Fruit fly (Drosophila melanogaster) whole organism, embryonic: Measurements from ENCODE around the gene Mvd.

Experiments
- Asciz ChIP-seq: fragments of 200-800 bp; sonication (Bioruptor generic); optimal IDR thresholded peaks from 2 replicates; lab custom pipeline; 2017; ENCODE audit warnings: missing biosample characterization, mild to moderate bottlenecking, missing genetic modification characterization, missing genetic modification reagents
- Bteb2 ChIP-seq: fragments of 200-800 bp; sonication (Bioruptor generic); optimal IDR thresholded peaks from 2 replicates; lab custom pipeline; 2016; ENCODE audit warnings: missing biosample characterization, missing genetic modification characterization
- CG11696 ChIP-seq: fragments of 200-800 bp; sonication (Bioruptor generic); IDR thresholded peaks from 2 replicates; pipeline ENCODE4 v1.3.6; 2022; ENCODE audit warnings: missing biosample characterization, missing genetic modification characterization
- CG18599 ChIP-seq: fragments of 200-800 bp; sonication (Bioruptor generic); optimal IDR thresholded peaks from 3 replicates; lab custom pipeline; 2017; ENCODE audit warnings: missing biosample characterization, missing genetic modification characterization, mild to moderate bottlenecking, moderate library complexity, missing genetic modification reagents
- CG2199 ChIP-seq: fragments of 200-800 bp; sonication (Bioruptor generic); IDR thresholded peaks from 3 replicates; pipeline ENCODE4 v1.3.6; 2022; ENCODE audit warnings: missing biosample characterization, missing genetic modification characterization
- CG30403 ChIP-seq: fragments of 200-800 bp; sonication (Bioruptor generic); optimal IDR thresholded peaks from 3 replicates; lab custom pipeline; 2016; ENCODE audit warnings: missing biosample characterization, missing genetic modification characterization
- CG31441 ChIP-seq: fragments of 200-800 bp; sonication (Bioruptor generic); IDR thresholded peaks from 2 replicates; pipeline ENCODE4 v1.3.6; 2022; ENCODE audit warnings: missing biosample characterization, missing genetic modification characterization
- CG3847 ChIP-seq: fragments of 200-800 bp; sonication (Bioruptor generic); IDR thresholded peaks from 2 replicates; pipeline ENCODE4 v1.3.6; 2022; ENCODE audit warnings: missing biosample characterization, missing genetic modification characterization
- CG4282 ChIP-seq: fragments of 200-800 bp; sonication (Bioruptor generic); optimal IDR thresholded peaks from 2 replicates; lab custom pipeline; 2016; ENCODE audit warnings: missing biosample characterization, missing genetic modification characterization
- CG4730 ChIP-seq: fragments of 200-800 bp; sonication (Bioruptor generic); IDR thresholded peaks from 2 replicates; pipeline ENCODE4 v1.3.6; 2022; ENCODE audit warnings: missing biosample characterization, missing genetic modification characterization
- CG5245 ChIP-seq: fragments of 200-800 bp; sonication (Bioruptor generic); optimal IDR thresholded peaks from 3 replicates; lab custom pipeline; 2016; ENCODE audit warnings: missing biosample characterization, missing genetic modification characterization
- CG6854 ChIP-seq: fragments of 200-800 bp; sonication (Bioruptor generic); optimal IDR thresholded peaks from 3 replicates; lab custom pipeline; 2017; ENCODE audit warnings: missing biosample characterization, mild to moderate bottlenecking, missing genetic modification characterization
- CG7271 ChIP-seq: fragments of 200-800 bp; sonication (Bioruptor generic); optimal IDR thresholded peaks from 2 replicates; lab custom pipeline; 2018; ENCODE audit warnings: missing biosample characterization, mild to moderate bottlenecking, missing genetic modification characterization, moderate library complexity
- CG7963 ChIP-seq: fragments of 200-800 bp; sonication (Bioruptor generic); IDR thresholded peaks from 3 replicates; pipeline ENCODE4 v1.3.6; 2022; ENCODE audit warnings: missing biosample characterization, missing genetic modification characterization; ENCODE audit not compliant: partially characterized antibody
- CG9609 ChIP-seq: fragments of 200-800 bp; sonication (Bioruptor generic); optimal IDR thresholded peaks from 3 replicates; lab custom pipeline; 2016; ENCODE audit warnings: missing biosample characterization, missing genetic modification characterization
- CG9876 ChIP-seq: fragments of 200-800 bp; sonication (Bioruptor generic); optimal IDR thresholded peaks from 2 replicates; lab custom pipeline; 2016; ENCODE audit warnings: missing biosample characterization, missing genetic modification characterization
- Chrac-16 ChIP-seq: fragments of 200-800 bp; sonication (Bioruptor generic); optimal IDR thresholded peaks from 3 replicates; lab custom pipeline; 2016; ENCODE audit warnings: missing biosample characterization, missing genetic modification characterization
- CrebB ChIP-seq: fragments of 200-800 bp; sonication (Bioruptor generic); optimal IDR thresholded peaks from 3 replicates; lab custom pipeline; 2018; ENCODE audit warnings: missing biosample characterization, mild to moderate bottlenecking, missing genetic modification characterization
- Dfd ChIP-seq, 2 experiments: fragments of >200 bp; optimal IDR thresholded peaks; 2 replicates each; lab custom pipeline; 2017; ENCODE audit warnings: missing biosample characterization in 2 of 2, missing genetic modification characterization in 2 of 2
- Dip3 ChIP-seq: fragments of 200-800 bp; sonication (Bioruptor generic); optimal IDR thresholded peaks from 3 replicates; lab custom pipeline; 2016; ENCODE audit warnings: missing biosample characterization, missing genetic modification characterization
- Doc3 ChIP-seq: fragments of 200-800 bp; sonication (Bioruptor generic); IDR thresholded peaks from 3 replicates; pipeline ENCODE4 v1.3.6; 2022; ENCODE audit warnings: missing biosample characterization, missing genetic modification characterization; ENCODE audit not compliant: partially characterized antibody
- Dp ChIP-seq: fragments of 200-800 bp; sonication (Bioruptor generic); optimal IDR thresholded peaks from 2 replicates; lab custom pipeline; 2018; ENCODE audit warnings: missing biosample characterization, mild to moderate bottlenecking, missing genetic modification characterization, moderate library complexity
- Fer2 ChIP-seq: fragments of 200-800 bp; sonication (Bioruptor generic); optimal IDR thresholded peaks from 2 replicates; lab custom pipeline; 2018; ENCODE audit warnings: missing biosample characterization, mild to moderate bottlenecking, missing genetic modification characterization, moderate library complexity
- Fer3 ChIP-seq: fragments of 200-800 bp; sonication (Bioruptor generic); optimal IDR thresholded peaks from 2 replicates; lab custom pipeline; 2018; ENCODE audit warnings: missing biosample characterization, mild to moderate bottlenecking, missing genetic modification characterization, moderate library complexity
- HmgD ChIP-seq: fragments of 200-800 bp; sonication (Bioruptor generic); optimal IDR thresholded peaks from 3 replicates; lab custom pipeline; 2016; ENCODE audit warnings: missing biosample characterization, missing genetic modification characterization
- Hr39 ChIP-seq: fragments of >200 bp; optimal IDR thresholded peaks from 2 replicates; lab custom pipeline; 2017
- MESR4 ChIP-seq: fragments of 200-800 bp; sonication (Bioruptor generic); optimal IDR thresholded peaks from 2 replicates; lab custom pipeline; 2018; ENCODE audit warnings: missing biosample characterization, mild to moderate bottlenecking, missing genetic modification characterization, moderate library complexity
- Meics ChIP-seq: fragments of 200-800 bp; sonication (Bioruptor generic); optimal IDR thresholded peaks from 2 replicates; lab custom pipeline; 2017; ENCODE audit warnings: missing biosample characterization, mild to moderate bottlenecking, missing genetic modification characterization
- Myb ChIP-seq: fragments of 200-800 bp; sonication (Bioruptor generic); optimal IDR thresholded peaks from 2 replicates; lab custom pipeline; 2016; ENCODE audit warnings: missing biosample characterization, missing genetic modification characterization
- Sry-β ChIP-seq: fragments of 200-800 bp; sonication (Bioruptor generic); optimal IDR thresholded peaks from 2 replicates; lab custom pipeline; 2018; ENCODE audit warnings: missing biosample characterization, mild to moderate bottlenecking, missing genetic modification characterization, moderate library complexity
- Xrp1 ChIP-seq: fragments of 200-800 bp; sonication (Bioruptor generic); IDR thresholded peaks from 2 replicates; pipeline ENCODE4 v1.3.6; 2022; ENCODE audit warnings: missing biosample characterization, missing genetic modification characterization
- cas ChIP-seq: fragments of 200-800 bp; sonication (Bioruptor generic); IDR thresholded peaks from 2 replicates; pipeline ENCODE4 v1.3.6; 2022; ENCODE audit warnings: missing biosample characterization, missing genetic modification characterization
- cato ChIP-seq: fragments of 200-800 bp; sonication (Bioruptor generic); optimal IDR thresholded peaks from 2 replicates; lab custom pipeline; 2016; ENCODE audit warnings: missing biosample characterization, missing genetic modification characterization, borderline replicate concordance
- crol ChIP-seq: fragments of 200-800 bp; sonication (Bioruptor generic); IDR thresholded peaks from 2 replicates; pipeline ENCODE4 v1.3.6; 2022; ENCODE audit warnings: missing biosample characterization, missing genetic modification characterization
- esg ChIP-seq: fragments of 200-800 bp; sonication (Bioruptor generic); conservative IDR thresholded peaks from 2 replicates; pipeline ENCODE4 v1.3.6; 2022; ENCODE audit warnings: missing biosample characterization, missing genetic modification characterization
- exex ChIP-seq: fragments of 200-800 bp; sonication (Bioruptor generic); optimal IDR thresholded peaks from 4 replicates; lab custom pipeline; 2018; ENCODE audit warnings: missing biosample characterization, mild to moderate bottlenecking, missing genetic modification characterization, moderate library complexity
- klu ChIP-seq: fragments of 200-800 bp; sonication (Bioruptor generic); IDR thresholded peaks from 2 replicates; pipeline ENCODE4 v1.3.6; 2022; ENCODE audit warnings: missing biosample characterization, missing genetic modification characterization
- lola ChIP-seq, 3 experiments: fragments of >200 bp in 2 of 3; fragments of 200-800 bp in 1 of 3; sonication (Bioruptor generic) in 1 of 3; optimal IDR thresholded peaks; 2 replicates each; lab custom pipeline; 2017 to 2019; ENCODE audit warnings: missing biosample characterization in 3 of 3, missing genetic modification characterization in 3 of 3, mild to moderate bottlenecking in 1 of 3, moderate library complexity in 1 of 3
- org-1 ChIP-seq: fragments of 200-800 bp; sonication (Bioruptor generic); optimal IDR thresholded peaks from 2 replicates; lab custom pipeline; 2017; ENCODE audit warnings: missing biosample characterization, missing genetic modification characterization
- peb ChIP-seq: fragments of 200-800 bp; sonication (Bioruptor generic); IDR thresholded peaks from 2 replicates; pipeline ENCODE4 v1.3.6; 2022; ENCODE audit warnings: missing biosample characterization, missing genetic modification characterization
- pum ChIP-seq: fragments of 200-800 bp; sonication (Bioruptor generic); optimal IDR thresholded peaks from 2 replicates; lab custom pipeline; 2016; ENCODE audit warnings: missing biosample characterization, missing genetic modification characterization
- sens-2 ChIP-seq: fragments of 200-800 bp; sonication (Bioruptor generic); IDR thresholded peaks from 2 replicates; pipeline ENCODE4 v1.3.6; 2022; ENCODE audit warnings: missing biosample characterization, missing genetic modification characterization
- sisA ChIP-seq: fragments of 200-800 bp; sonication (Bioruptor generic); IDR thresholded peaks from 2 replicates; pipeline ENCODE4 v1.3.6; 2022; ENCODE audit warnings: missing biosample characterization, missing genetic modification characterization
- slou ChIP-seq: fragments of 200-800 bp; sonication (Bioruptor generic); optimal IDR thresholded peaks from 3 replicates; lab custom pipeline; 2016; ENCODE audit warnings: missing biosample characterization, missing genetic modification characterization
- sqz ChIP-seq: fragments of 200-800 bp; sonication (Bioruptor generic); optimal IDR thresholded peaks from 3 replicates; lab custom pipeline; 2018; ENCODE audit warnings: missing biosample characterization, mild to moderate bottlenecking, missing genetic modification characterization
- sr ChIP-seq: fragments of 200-800 bp; sonication (Bioruptor generic); IDR thresholded peaks from 3 replicates; pipeline ENCODE4 v1.3.6; 2022; ENCODE audit warnings: missing biosample characterization, missing genetic modification characterization
- ssp ChIP-seq: fragments of 200-800 bp; sonication (Bioruptor generic); IDR thresholded peaks from 2 replicates; pipeline ENCODE4 v1.3.6; 2022; ENCODE audit warnings: missing biosample characterization, missing genetic modification characterization
- sug ChIP-seq: fragments of 200-800 bp; optimal IDR thresholded peaks from 2 replicates; lab custom pipeline; 2019; ENCODE audit warnings: missing biosample characterization, mild to moderate bottlenecking, missing genetic modification characterization, moderate library complexity
- tll ChIP-seq, 2 experiments: fragments of 200-800 bp in 1 of 2; fragments of >200 bp in 1 of 2; sonication (Bioruptor generic) in 1 of 2; optimal IDR thresholded peaks; 2 replicates each; lab custom pipeline; 2017 to 2019; ENCODE audit warnings: missing biosample characterization in 2 of 2, missing genetic modification characterization in 2 of 2, mild to moderate bottlenecking in 1 of 2, moderate library complexity in 1 of 2
- vnd ChIP-seq: fragments of 200-800 bp; sonication (Bioruptor generic); IDR thresholded peaks from 3 replicates; pipeline ENCODE4 v1.3.6; 2022; ENCODE audit warnings: missing biosample characterization, missing genetic modification characterization; ENCODE audit not compliant: partially characterized antibody

Gene Mvd

dm6 chrX:15738890-15739550, 9.9 kb upstream of the Mvd start, which contains the start of the genes CG11679 and CG8206 (continued):
- TF ChIP-seq CG18599 (GFP tag; lab: Kevin White, UChicago) (no peak), crol (GFP tag; lab: Robert Waterston, UW) (no peak), CG11696 (GFP tag; lab: Robert Waterston, UW) (no peak), CG4730 (GFP tag; lab: Robert Waterston, UW) (no peak), CG3847 (0 out of 2 replicates have a peak, but pooled peaks have one; percentile 24), cas (GFP tag; lab: Robert Waterston, UW) (no peak), CG31441 (GFP tag; lab: Robert Waterston, UW) (no peak), CG7271 (tag; lab: Kevin White, UChicago) (no peak), Dfd (GFP tag; optimal IDR thresholded peaks at IDR 0.05; lab: Kevin White, UChicago) (no peak), CG5245 (GFP tag; lab: Kevin White, UChicago) (no peak), esg (GFP tag; lab: Robert Waterston, UW) (no peak), CG9876 (GFP tag; lab: Kevin White, UChicago) (no peak), CG30403 (GFP tag; lab: Kevin White, UChicago) (peak; percentile 53), CG7963 (GFP tag; lab: Robert Waterston, UW) (0 out of 3 replicates have a peak, but pooled peaks have one; percentile 19), sens-2 (no peak), klu (GFP tag; lab: Robert Waterston, UW) (peak; percentile 19; the same call in 1 of the 2 replicates), slou (GFP tag; lab: Kevin White, UChicago) (no peak), Dip3 (peak; percentile 38), Meics (GFP tag; lab: Kevin White, UChicago) (peak; percentile 43), HmgD (GFP tag; lab: Kevin White, UChicago) (peak; percentile 46), Sry-β (peak; percentile 96), CrebB (tag; lab: Kevin White, UChicago) (no peak), sisA (GFP tag; lab: Robert Waterston, UW) (no peak), Myb (GFP tag; lab: Kevin White, UChicago) (peak; percentile 83), exex (tag; lab: Kevin White, UChicago) (peak; percentile 26), Hr39 (lab: Kevin White, UChicago) (no peak), sqz (GFP tag; lab: Kevin White, UChicago) (no peak), CG2199 (GFP tag; lab: Robert Waterston, UW) (no peak), CG6854 (GFP tag; lab: Kevin White, UChicago) (no peak), pum (GFP tag; lab: Kevin White, UChicago) (peak; percentile 54), Fer3 (tag; lab: Kevin White, UChicago) (peak; percentile 3), peb (GFP tag; lab: Robert Waterston, UW) (no peak), Dp (peak; percentile 13), Bteb2 (GFP tag; lab: Kevin White, UChicago) (no peak), Chrac-16 (peak; percentile 24), org-1 (no peak), sr (no peak), vnd (0 out of 3 replicates have a peak, but pooled peaks have one; percentile 47), cato (GFP tag; lab: Kevin White, UChicago) (no peak), ssp (GFP tag; lab: Robert Waterston, UW) (peak; percentile 30; the same call in 1 of the 2 replicates), Fer2 (no peak), Doc3 (GFP tag; lab: Robert Waterston, UW) (no peak), Xrp1 (GFP tag; lab: Robert Waterston, UW) (peak; percentile 41; the same call in 1 of the 2 replicates), Asciz (GFP tag; lab: Kevin White, UChicago) (no peak), tll (GFP tag; optimal IDR thresholded peaks at IDR 0.05; lab: Kevin White, UChicago) (peak in 1 of 2 experiments; percentile 36), sug (tag; lab: Kevin White, UChicago) (peak; percentile 71), MESR4 (GFP tag; lab: Kevin White, UChicago) (peak; percentile 76), lola (GFP tag; optimal IDR thresholded peaks at IDR 0.05; lab: Kevin White, UChicago) (peak in 1 of 3 experiments; percentile 27), CG9609 (GFP tag; lab: Kevin White, UChicago) (peak; percentile 37), CG4282 (no peak)
